Worm (Caenorhabditis elegans): ENCODE data around the gene mltn-12.

Gene mltn-12

DNA sequence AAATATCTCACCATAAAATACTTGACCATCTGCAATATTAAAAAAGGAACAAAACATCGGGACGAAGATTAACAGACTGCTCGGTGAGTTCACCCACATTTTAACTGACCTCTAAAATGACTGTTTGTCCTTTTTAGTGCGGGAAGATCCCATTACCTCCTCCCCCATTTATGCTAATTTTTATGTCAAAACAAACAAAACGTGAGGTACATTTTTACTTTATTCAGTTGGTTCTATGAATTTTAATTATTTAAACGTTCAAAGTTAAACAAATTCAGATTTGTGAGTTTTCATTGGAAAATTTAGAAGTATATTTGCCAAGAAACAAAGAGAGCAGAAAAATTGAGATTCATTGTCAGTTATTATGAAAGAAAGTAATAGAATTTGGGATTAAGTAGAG, 9.8 kb downstream of the mltn-12 start, which contains the start of gene C53D6.8:
Gene C53D6.8 (minus strand): TSS at position 101 of the 400 bp plus-strand sequence.
- no peak for TF ChIP-seq elt-2 (tag; optimal IDR thresholded peaks at IDR 0.05)
- no peak for TF ChIP-seq unc-130 (tag; optimal IDR thresholded peaks at IDR 0.05)
- TF ChIP-seq ceh-90 (tag; optimal IDR thresholded peaks at IDR 0.05): no peak
- TF ChIP-seq tbx-2 (tag; optimal IDR thresholded peaks at IDR 0.05): no peak
- no peak for TF ChIP-seq ztf-11 (tag; optimal IDR thresholded peaks at IDR 0.05)
- TF ChIP-seq nhr-11 (tag; optimal IDR thresholded peaks at IDR 0.05): no peak
- TF ChIP-seq tlp-1 (tag; optimal IDR thresholded peaks at IDR 0.05): no peak
- TF ChIP-seq egl-13 (tag; optimal IDR thresholded peaks at IDR 0.05): no peak
- no peak for TF ChIP-seq fos-1 (tag; optimal IDR thresholded peaks at IDR 0.05)
- TF ChIP-seq mab-9 (GFP tag; IDR thresholded peaks at IDR 0.05): no peak
- no peak for TF ChIP-seq lin-15B (tag; optimal IDR thresholded peaks at IDR 0.05)
- TF ChIP-seq swsn-7 (tag; optimal IDR thresholded peaks at IDR 0.05): no peak
- no peak for TF ChIP-seq ceh-63 (GFP tag; optimal IDR thresholded peaks at IDR 0.05)
- TF ChIP-seq grh-1 (GFP tag; IDR thresholded peaks at IDR 0.05): no peak
- no peak for TF ChIP-seq vab-15 (tag; optimal IDR thresholded peaks at IDR 0.05)

DNA sequence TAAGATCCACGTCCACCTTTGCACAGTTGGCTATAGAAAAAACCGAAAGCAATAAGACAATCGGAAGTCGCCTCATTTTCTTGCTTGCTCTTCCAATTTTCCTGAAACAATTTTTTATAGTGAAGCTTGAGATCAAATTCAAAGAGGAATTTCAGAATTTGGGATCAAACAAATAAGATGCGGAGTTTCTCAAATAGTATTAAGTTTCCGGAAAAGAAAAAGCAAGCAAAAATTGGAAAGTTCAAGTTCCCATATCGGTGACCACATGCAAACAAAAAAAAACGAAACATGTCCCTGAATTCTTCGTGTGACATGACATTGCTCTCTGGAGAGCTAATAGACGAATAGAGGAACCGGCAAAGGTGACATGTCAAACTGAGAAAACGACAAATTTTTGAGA, 12.4 kb downstream of the mltn-12 start, which contains the start of gene unc-129:
Gene unc-129 (minus strand): TSS at position 101 of the 400 bp plus-strand sequence.
- peak; percentile 10 for TF ChIP-seq lin-14 (GFP tag; optimal IDR thresholded peaks at IDR 0.05)
- TF ChIP-seq egl-27 (tag; optimal IDR thresholded peaks at IDR 0.05): no peak
- TF ChIP-seq efl-1 (optimal IDR thresholded peaks at IDR 0.05): no peak
- TF ChIP-seq efl-1 (GFP tag; optimal IDR thresholded peaks at IDR 0.05 in 1 of 2): peak in 1 of 2 experiments; percentile 38

DNA sequence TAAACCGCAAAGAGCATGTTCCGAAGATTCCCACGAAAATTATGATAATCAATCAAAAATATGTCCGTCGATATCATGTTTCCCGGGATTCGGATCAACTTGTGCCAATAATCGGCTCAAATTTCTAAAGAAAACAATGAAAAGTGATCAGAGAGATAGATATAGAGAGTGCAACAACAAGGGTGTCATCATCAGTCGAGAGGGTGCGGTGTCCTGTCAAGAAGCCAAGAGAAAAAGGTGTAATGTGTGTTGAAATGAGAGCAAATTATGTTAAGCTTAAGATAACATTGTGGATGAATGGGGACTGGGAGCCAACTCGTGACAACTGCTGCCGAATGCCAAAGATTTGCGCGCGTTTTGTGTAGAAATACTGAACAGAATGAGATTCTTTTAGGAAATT, 15.1 kb downstream of the mltn-12 start:
- no peak for TF ChIP-seq ceh-63 (GFP tag; optimal IDR thresholded peaks at IDR 0.05)
- no peak for TF ChIP-seq ztf-11 (tag; optimal IDR thresholded peaks at IDR 0.05)
- no peak for TF ChIP-seq fkh-10 (GFP tag; optimal IDR thresholded peaks at IDR 0.05)
- no peak for TF ChIP-seq nhr-47 (tag; optimal IDR thresholded peaks at IDR 0.05)
- no peak for TF ChIP-seq ztf-4 (tag; optimal IDR thresholded peaks at IDR 0.05)
- no peak for TF ChIP-seq lir-3 (tag; optimal IDR thresholded peaks at IDR 0.05; ENCODE audit: poor library complexity)
- TF ChIP-seq nhr-71 (tag; optimal IDR thresholded peaks at IDR 0.05): peak; percentile 12
- TF ChIP-seq rnt-1 (tag; optimal IDR thresholded peaks at IDR 0.05): peak; percentile 25
- TF ChIP-seq fos-1 (tag; optimal IDR thresholded peaks at IDR 0.05): no peak
- no peak for TF ChIP-seq hlh-17 (GFP tag; optimal IDR thresholded peaks at IDR 0.05; ENCODE audit: borderline replicate concordance)
- TF ChIP-seq xbp-1 (tag; optimal IDR thresholded peaks at IDR 0.05): no peak
- no peak for TF ChIP-seq lin-39 (tag; optimal IDR thresholded peaks at IDR 0.05)
- no peak for TF ChIP-seq isw-1 (GFP tag; IDR thresholded peaks at IDR 0.05)
- peak; percentile 40 for TF ChIP-seq lin-14 (GFP tag; optimal IDR thresholded peaks at IDR 0.05)
- TF ChIP-seq C34B4.2 (tag; optimal IDR thresholded peaks at IDR 0.05): no peak
- TF ChIP-seq unc-62 (GFP tag; optimal IDR thresholded peaks at IDR 0.05): no peak
- TF ChIP-seq blmp-1 (tag; optimal IDR thresholded peaks at IDR 0.05): no peak
- no peak for TF ChIP-seq lin-35 (GFP tag; optimal IDR thresholded peaks at IDR 0.05)

DNA sequence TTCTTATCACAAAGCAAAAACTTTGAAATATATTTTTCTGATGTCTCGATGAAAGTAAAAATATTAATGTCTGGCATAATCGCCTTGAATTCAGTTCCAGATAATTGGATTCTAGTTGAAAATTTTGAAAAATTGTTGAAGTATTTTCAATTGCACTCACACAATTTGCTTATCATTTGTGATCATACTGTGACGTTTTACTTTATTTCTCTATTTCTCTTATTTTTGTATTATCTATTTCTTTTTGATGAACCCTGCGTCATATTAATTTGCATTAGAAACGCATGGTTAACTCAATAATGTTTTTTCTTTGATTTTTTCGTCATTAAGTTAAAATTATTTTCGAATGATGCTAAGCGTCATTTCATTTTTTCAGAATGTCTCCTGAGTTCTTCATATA, 17.4 kb downstream of the mltn-12 start, which contains the start of gene C53D6.11:
Gene C53D6.11 (plus strand): TSS at position 328 of the 400 bp plus-strand sequence.
- TF ChIP-seq isw-1 (GFP tag; IDR thresholded peaks at IDR 0.05) (no peak), elt-2 (tag; optimal IDR thresholded peaks at IDR 0.05) (peak; percentile 43), lin-35 (GFP tag; optimal IDR thresholded peaks at IDR 0.05) (no peak), C34B4.2 (tag; optimal IDR thresholded peaks at IDR 0.05) (no peak), lin-14 (GFP tag; optimal IDR thresholded peaks at IDR 0.05) (peak; percentile 5), efl-1 (optimal IDR thresholded peaks at IDR 0.05) (no peak), efl-1 (GFP tag; optimal IDR thresholded peaks at IDR 0.05 in 1 of 2) (peak in 1 of 2 experiments; percentile 71), nhr-12 (tag; optimal IDR thresholded peaks at IDR 0.05) (no peak)

DNA sequence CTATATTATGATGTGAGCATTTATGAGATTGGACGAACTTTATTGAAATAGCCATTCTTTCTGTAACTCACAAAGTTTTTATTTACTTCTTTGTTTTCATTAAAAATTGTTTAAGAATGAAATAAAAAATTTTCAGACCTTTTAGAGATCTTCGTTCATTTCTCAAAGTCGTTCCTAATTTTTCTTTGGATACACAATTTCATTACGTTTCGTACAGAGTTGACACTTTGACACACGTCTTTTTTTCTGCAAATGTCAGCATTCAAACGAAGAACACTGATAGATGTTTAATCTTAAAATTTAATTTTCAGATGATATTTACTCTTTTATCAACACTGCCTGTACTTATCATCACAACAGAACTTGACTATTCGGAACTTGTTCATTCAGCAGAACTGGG, 23.6 kb downstream of the mltn-12 start, which contains the start of gene acc-2:
Gene acc-2 (plus strand): TSS at position 301 of the 400 bp plus-strand sequence.
- TF ChIP-seq nhr-28 (tag; optimal IDR thresholded peaks at IDR 0.05) (no peak), unc-98 (GFP tag; IDR thresholded peaks at IDR 0.05) (no peak), dpl-1 (GFP tag; optimal IDR thresholded peaks at IDR 0.05) (no peak), ztf-4 (tag; optimal IDR thresholded peaks at IDR 0.05) (no peak), skn-1 (tag; optimal IDR thresholded peaks at IDR 0.05) (no peak), fkh-4 (tag; optimal IDR thresholded peaks at IDR 0.05; ENCODE audit: borderline replicate concordance) (no peak), fkh-8 (tag; optimal IDR thresholded peaks at IDR 0.05) (no peak), swsn-7 (tag; optimal IDR thresholded peaks at IDR 0.05) (no peak), lir-3 (tag; optimal IDR thresholded peaks at IDR 0.05; ENCODE audit: poor library complexity) (no peak), ceh-90 (tag; optimal IDR thresholded peaks at IDR 0.05) (no peak), hlh-17 (GFP tag; optimal IDR thresholded peaks at IDR 0.05; ENCODE audit: borderline replicate concordance) (no peak)

All from whole organism, L1 larva.